Worm (Caenorhabditis elegans) whole organism, early embryonic: Measurements from ENCODE around the gene lin-33.

ENCODE experiments used
- B0310.2 ChIP-seq: sonication (generic microtip); optimal IDR thresholded peaks from 2 replicates; lab custom pipeline; 2016; ENCODE audit warnings: mild to moderate bottlenecking, missing genetic modification characterization, missing compliant biosample characterization
- F13C5.2 ChIP-seq: sonication (generic microtip); optimal IDR thresholded peaks from 2 replicates; lab custom pipeline; 2017; ENCODE audit warnings: mild to moderate bottlenecking, missing genetic modification characterization, inconsistent platforms, missing compliant biosample characterization
- aly-1 ChIP-seq: sonication (generic microtip); optimal IDR thresholded peaks from 2 replicates; lab custom pipeline; 2016; ENCODE audit warnings: missing genetic modification characterization, missing compliant biosample characterization
- ama-1 ChIP-seq: fragments of 150-350 bp; optimal IDR thresholded peaks from 2 replicates; lab custom pipeline; 2014
- ceh-13 ChIP-seq: fragments of 200-800 bp; sonication (Bioruptor generic); optimal IDR thresholded peaks from 2 replicates; lab custom pipeline; 2018; ENCODE audit warnings: mild to moderate bottlenecking, missing genetic modification characterization, missing compliant biosample characterization
- ceh-36 ChIP-seq: sonication (generic microtip); optimal IDR thresholded peaks from 2 replicates; lab custom pipeline; 2016; ENCODE audit warnings: missing genetic modification characterization, inconsistent platforms, missing compliant biosample characterization
- ets-7 ChIP-seq: sonication (generic microtip); optimal IDR thresholded peaks from 2 replicates; lab custom pipeline; 2016; ENCODE audit warnings: missing genotype, missing genetic modification characterization, missing compliant biosample characterization
- flt-1 ChIP-seq: fragments of 200-800 bp; sonication (Bioruptor generic); IDR thresholded peaks from 2 replicates; pipeline ENCODE4 v1.3.6; 2022; ENCODE audit warnings: missing genetic modification characterization, missing compliant biosample characterization
- hmbx-1 ChIP-seq: sonication (generic microtip); optimal IDR thresholded peaks from 2 replicates; lab custom pipeline; 2016; ENCODE audit warnings: mild to moderate bottlenecking, missing genetic modification characterization, missing compliant biosample characterization
- hmg-4 ChIP-seq: fragments of 200-800 bp; sonication (Bioruptor generic); optimal IDR thresholded peaks from 2 replicates; lab custom pipeline; 2018; ENCODE audit warnings: mild to moderate bottlenecking, missing genetic modification characterization, missing compliant biosample characterization
- hnd-1 ChIP-seq: sonication (generic microtip); optimal IDR thresholded peaks from 2 replicates; lab custom pipeline; 2016; ENCODE audit warnings: missing genetic modification characterization, missing compliant biosample characterization
- pes-1 ChIP-seq: fragments of 200-800 bp; sonication (Bioruptor generic); IDR thresholded peaks from 2 replicates; pipeline ENCODE4 v1.3.6; 2022; ENCODE audit warnings: missing genetic modification reagents, missing genetic modification characterization, missing compliant biosample characterization
- scrt-1 ChIP-seq: fragments of 200-800 bp; sonication (Bioruptor generic); IDR thresholded peaks from 2 replicates; pipeline ENCODE4 v1.3.6; 2022; ENCODE audit warnings: missing genetic modification characterization, missing compliant biosample characterization
- sea-1 ChIP-seq: fragments of 200-800 bp; sonication (Bioruptor generic); conservative IDR thresholded peaks from 2 replicates; pipeline ENCODE4 v1.3.6; 2022; ENCODE audit warnings: missing genetic modification characterization, missing compliant biosample characterization
- tbx-11 ChIP-seq: fragments of 200-800 bp; sonication (Bioruptor generic); IDR thresholded peaks from 2 replicates; pipeline ENCODE4 v1.3.6; 2022; ENCODE audit warnings: missing genetic modification characterization, missing compliant biosample characterization
- tbx-37 ChIP-seq: fragments of 200-800 bp; sonication (Bioruptor generic); conservative IDR thresholded peaks from 2 replicates; pipeline ENCODE4 v1.3.6; 2022; ENCODE audit warnings: missing genetic modification reagents, missing genetic modification characterization, missing compliant biosample characterization
- tra-4 ChIP-seq: sonication (generic microtip); optimal IDR thresholded peaks from 2 replicates; lab custom pipeline; 2017; ENCODE audit warnings: missing genetic modification characterization, missing compliant biosample characterization

The lin-33 gene

ce11 chrIV:5930345-5930744 lies at the start of gene lin-33:
TSS of gene lin-33 (plus strand) at chrIV:5930645.
- TF ChIP-seq B0310.2 (tag; lab: Kevin White, UChicago), result no peak
- TF ChIP-seq flt-1, result no peak
- TF ChIP-seq sea-1, result no peak
- no peak for TF ChIP-seq hnd-1 (tag; lab: Kevin White, UChicago)
- no peak for TF ChIP-seq scrt-1
- TF ChIP-seq pes-1 (GFP tag; lab: Robert Waterston, UW), result no peak
- no peak for TF ChIP-seq F13C5.2 (tag; lab: Kevin White, UChicago)
- no peak for TF ChIP-seq ets-7

DNA sequence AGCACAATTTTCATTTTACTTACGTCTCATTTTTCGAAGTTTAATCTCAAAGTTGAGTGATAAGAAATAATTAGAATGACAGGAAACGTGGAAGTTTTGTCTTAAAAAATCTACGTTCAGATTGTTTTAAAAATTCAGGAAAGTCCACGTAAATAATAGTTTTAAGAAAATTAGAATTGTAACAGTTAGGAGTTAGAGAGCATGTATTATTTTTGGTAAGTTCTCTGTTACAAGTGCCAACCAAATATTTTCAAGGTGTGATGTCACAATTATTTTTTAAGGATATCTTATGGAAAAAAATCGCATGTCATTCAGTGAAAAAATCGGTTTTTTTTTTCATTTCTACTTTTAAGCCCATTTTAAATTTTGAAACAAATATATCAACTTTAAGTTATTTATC lies 45.9 kb upstream of the lin-33 start, which contains the start of gene H04M03.11:
Gene H04M03.11, minus strand, starts transcription at position 101 of the 400 bp plus-strand sequence.
- TF ChIP-seq tbx-37 (GFP tag; lab: Robert Waterston, UW) (no peak), ets-7 (no peak), ceh-36 (tag; lab: Kevin White, UChicago) (no peak), tra-4 (tag; lab: Kevin White, UChicago) (no peak), F13C5.2 (tag; lab: Kevin White, UChicago) (no peak), hnd-1 (tag; lab: Kevin White, UChicago) (no peak), aly-1 (tag; lab: Kevin White, UChicago) (no peak), hmg-4 (no peak), ceh-13 (no peak), sea-1 (no peak), tbx-11 (GFP tag; lab: Robert Waterston, UW) (no peak), scrt-1 (no peak), hmbx-1 (tag; lab: Kevin White, UChicago) (no peak), pes-1 (GFP tag; lab: Robert Waterston, UW) (no peak), B0310.2 (tag; lab: Kevin White, UChicago) (no peak), ama-1 (lab: Kevin White, UChicago) (no peak), flt-1 (no peak)

DNA sequence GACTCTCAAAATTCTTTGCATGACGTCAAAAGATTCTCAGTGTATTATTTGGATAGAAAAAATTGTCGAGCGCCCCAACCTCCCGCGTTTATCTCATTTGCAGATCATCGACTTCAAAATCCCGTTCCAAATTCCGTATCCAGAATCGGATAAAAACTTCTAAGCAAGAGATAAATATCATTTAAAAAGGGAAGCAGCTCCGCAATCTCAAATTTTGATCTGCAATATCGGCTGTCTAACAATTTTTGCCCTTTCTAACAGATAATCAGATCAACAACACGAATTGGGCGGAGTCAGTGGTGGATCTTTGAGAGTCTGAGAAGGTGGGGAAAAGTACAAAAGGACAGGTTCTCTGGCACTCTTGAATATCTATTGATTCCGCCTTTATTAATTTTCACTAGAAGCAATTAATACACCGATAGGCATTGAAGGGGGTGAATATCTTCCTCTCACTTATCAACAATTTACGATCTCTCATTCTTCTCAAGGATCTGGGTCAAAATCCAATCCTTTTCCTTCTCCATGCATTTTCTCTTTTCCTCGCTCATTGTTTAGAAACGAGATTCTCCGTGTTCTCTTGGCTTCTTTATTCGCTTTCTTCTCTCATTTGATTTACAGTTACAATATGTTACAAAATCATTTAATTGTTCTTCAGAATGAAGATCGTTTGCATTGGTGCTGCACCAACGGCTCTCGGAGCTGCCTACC lies 45.1 kb upstream of the lin-33 start, which contains the start of gene glf-1:
Gene glf-1, plus strand, starts transcription at position 656 of the 708 bp plus-strand sequence.
- TF ChIP-seq ama-1 (lab: Kevin White, UChicago) (no peak), flt-1 (no peak), B0310.2 (tag; lab: Kevin White, UChicago) (no peak), sea-1 (no peak), tbx-11 (GFP tag; lab: Robert Waterston, UW) (no peak), aly-1 (tag; lab: Kevin White, UChicago) (no peak), ceh-36 (tag; lab: Kevin White, UChicago) (no peak), tbx-37 (GFP tag; lab: Robert Waterston, UW) (no peak), hnd-1 (tag; lab: Kevin White, UChicago) (no peak), ets-7 (no peak), F13C5.2 (tag; lab: Kevin White, UChicago) (no peak), pes-1 (GFP tag; lab: Robert Waterston, UW) (no peak), hmg-4 (no peak)

DNA sequence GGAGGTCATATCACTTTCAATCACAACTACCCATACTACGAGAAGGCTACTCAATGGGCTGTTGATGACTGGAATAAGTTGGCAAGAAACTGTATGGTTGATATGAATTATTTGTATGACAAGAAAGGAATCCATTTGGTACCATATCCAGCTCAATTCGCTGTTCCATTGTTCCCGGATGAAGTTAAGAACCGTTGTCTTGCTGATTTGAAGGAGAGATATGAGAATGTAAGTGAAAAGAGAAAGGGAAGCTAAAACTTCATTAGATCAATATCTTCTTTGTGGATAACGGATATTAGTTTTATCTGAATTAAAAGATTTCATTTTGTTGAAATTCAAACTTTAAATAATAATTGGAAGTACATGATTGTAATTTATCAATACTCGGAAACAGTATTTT lies 43.8 kb upstream of the lin-33 start:
- TF ChIP-seq tra-4 (tag; lab: Kevin White, UChicago) (no peak), flt-1 (no peak), ceh-36 (tag; lab: Kevin White, UChicago) (no peak), ama-1 (lab: Kevin White, UChicago) (no peak), B0310.2 (tag; lab: Kevin White, UChicago) (no peak), aly-1 (tag; lab: Kevin White, UChicago) (no peak), hmg-4 (no peak)

DNA sequence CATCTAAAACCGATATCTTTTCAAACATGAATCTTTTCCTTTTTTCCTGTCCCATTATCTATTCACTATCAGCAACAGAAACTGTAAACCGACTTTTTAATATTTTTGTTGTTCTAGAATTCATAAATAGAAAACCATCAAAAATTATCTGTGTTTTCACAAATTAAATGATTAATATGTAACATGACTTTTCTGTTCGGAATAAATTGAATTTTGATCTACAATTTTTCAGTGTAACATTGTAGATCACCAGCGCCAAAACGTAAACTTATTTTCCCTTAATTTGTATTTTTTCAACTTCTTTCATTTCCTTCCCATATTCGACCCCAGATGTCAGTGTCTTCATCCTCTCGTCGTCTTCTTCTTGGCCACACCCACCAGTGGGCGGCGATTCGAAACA lies 39.2 kb upstream of the lin-33 start, which contains the start of gene H04M03.3:
Gene H04M03.3, plus strand, starts transcription at position 301 of the 400 bp plus-strand sequence.
- TF ChIP-seq tbx-37 (GFP tag; lab: Robert Waterston, UW) (no peak), hmg-4 (no peak), ceh-36 (tag; lab: Kevin White, UChicago) (no peak), hmbx-1 (tag; lab: Kevin White, UChicago) (no peak), F13C5.2 (tag; lab: Kevin White, UChicago) (no peak), ceh-13 (no peak), pes-1 (GFP tag; lab: Robert Waterston, UW) (no peak), aly-1 (tag; lab: Kevin White, UChicago) (no peak), ama-1 (lab: Kevin White, UChicago) (no peak), sea-1 (no peak)

- no peak for TF ChIP-seq tbx-11 (GFP tag; lab: Robert Waterston, UW)
Measured at ce11 chrIV:5895190-5895589, 35.3 kb upstream of the lin-33 start, which contains the start of gene nspb-6. TSS of gene nspb-6 (plus strand) at chrIV:5895490.

ce11 chrIV:5896341-5896740 lies 34.1 kb upstream of the lin-33 start, which contains the start of gene pck-3:
TSS of gene pck-3 (plus strand) at chrIV:5896641.
- no peak for TF ChIP-seq pes-1 (GFP tag; lab: Robert Waterston, UW)
- no peak for TF ChIP-seq ceh-13
- no peak for TF ChIP-seq ceh-36 (tag; lab: Kevin White, UChicago)
- TF ChIP-seq ama-1 (lab: Kevin White, UChicago), result no peak
- TF ChIP-seq tbx-37 (GFP tag; lab: Robert Waterston, UW), result no peak
- TF ChIP-seq scrt-1, result no peak
- no peak for TF ChIP-seq aly-1 (tag; lab: Kevin White, UChicago)
- TF ChIP-seq hmg-4, result no peak
- no peak for TF ChIP-seq hmbx-1 (tag; lab: Kevin White, UChicago)
- no peak for TF ChIP-seq B0310.2 (tag; lab: Kevin White, UChicago)
- TF ChIP-seq hnd-1 (tag; lab: Kevin White, UChicago), result no peak
- no peak for TF ChIP-seq ets-7
- no peak for TF ChIP-seq F13C5.2 (tag; lab: Kevin White, UChicago)
- no peak for TF ChIP-seq tbx-11 (GFP tag; lab: Robert Waterston, UW)
- no peak for TF ChIP-seq sea-1
- TF ChIP-seq tra-4 (tag; lab: Kevin White, UChicago), result no peak
- TF ChIP-seq flt-1, result no peak
